Worm (Caenorhabditis elegans) whole organism, L2 larva: ENCODE measurements around the gene clk-2.

Experiments
- C34F6.9 ChIP-seq: fragments of 150-350 bp; optimal IDR thresholded peaks from 2 replicates; lab custom pipeline; 2014; ENCODE audit warnings: missing biosample characterization, missing genetic modification characterization
- F13H6.1 ChIP-seq: sonication (generic microtip); optimal IDR thresholded peaks from 2 replicates; lab custom pipeline; 2016; ENCODE audit warnings: missing genetic modification characterization, missing compliant biosample characterization
- Y55F3AM.14 ChIP-seq: fragments of 200-800 bp; sonication (Bioruptor generic); optimal IDR thresholded peaks from 2 replicates; lab custom pipeline; 2018; ENCODE audit warnings: mild to moderate bottlenecking, missing genetic modification characterization, missing compliant biosample characterization
- ZK546.5 ChIP-seq: sonication (generic microtip); optimal IDR thresholded peaks from 2 replicates; lab custom pipeline; 2017; ENCODE audit warnings: missing biosample characterization, missing genetic modification characterization
- alr-1 ChIP-seq: fragments of 150-350 bp; optimal IDR thresholded peaks from 2 replicates; lab custom pipeline; 2014; ENCODE audit warnings: missing biosample characterization, missing genetic modification characterization
- aly-2 ChIP-seq: fragments of 150-350 bp; optimal IDR thresholded peaks from 2 replicates; lab custom pipeline; 2014; ENCODE audit warnings: missing biosample characterization, missing genetic modification characterization
- blmp-1 ChIP-seq: sonication (generic microtip); optimal IDR thresholded peaks from 2 replicates; lab custom pipeline; 2017; ENCODE audit warnings: missing genetic modification characterization, mild to moderate bottlenecking, missing compliant biosample characterization, antibody characterized with exemption, moderate library complexity; ENCODE audit not compliant: insufficient read depth
- ceh-16 ChIP-seq: fragments of 150-350 bp; optimal IDR thresholded peaks from 2 replicates; lab custom pipeline; 2014; ENCODE audit warnings: missing biosample characterization, missing genetic modification characterization
- crh-2 ChIP-seq: sonication (generic microtip); optimal IDR thresholded peaks from 2 replicates; lab custom pipeline; 2017; ENCODE audit warnings: missing biosample characterization, missing genetic modification characterization
- egl-27 ChIP-seq: sonication (generic microtip); optimal IDR thresholded peaks from 3 replicates; lab custom pipeline; 2017; ENCODE audit warnings: missing biosample characterization, missing genetic modification reagents, missing genetic modification characterization
- elt-1 ChIP-seq: fragments of 150-350 bp; optimal IDR thresholded peaks from 2 replicates; lab custom pipeline; 2014; ENCODE audit warnings: missing biosample characterization, missing genetic modification characterization
- elt-3 ChIP-seq: sonication (generic microtip); optimal IDR thresholded peaks from 2 replicates; lab custom pipeline; 2017; ENCODE audit warnings: missing biosample characterization, missing genetic modification characterization
- fos-1 ChIP-seq: fragments of 150-350 bp; optimal IDR thresholded peaks from 2 replicates; lab custom pipeline; 2014; ENCODE audit warnings: missing biosample characterization, missing genetic modification characterization
- gmeb-1 ChIP-seq: fragments of 150-350 bp; optimal IDR thresholded peaks from 2 replicates; lab custom pipeline; 2014; ENCODE audit warnings: missing biosample characterization, missing genetic modification characterization
- lsy-2 ChIP-seq, 2 experiments: fragments of 150-350 bp in 1 of 2; sonication (generic microtip) in 1 of 2; optimal IDR thresholded peaks; 2 replicates each; lab custom pipeline; 2014 to 2017; ENCODE audit warnings: missing biosample characterization in 2 of 2, missing genetic modification characterization in 2 of 2
- mab-5 ChIP-seq: fragments of 150-350 bp; optimal IDR thresholded peaks from 2 replicates; lab custom pipeline; 2014; ENCODE audit warnings: missing biosample characterization, missing genetic modification characterization
- mbf-1 ChIP-seq: sonication (generic microtip); optimal IDR thresholded peaks from 2 replicates; lab custom pipeline; 2017; ENCODE audit warnings: missing biosample characterization, missing genetic modification characterization
- mdl-1 ChIP-seq, 2 experiments: fragments of 150-350 bp in 1 of 2; sonication (generic microtip) in 1 of 2; optimal IDR thresholded peaks; 2 replicates each; lab custom pipeline; 2017; ENCODE audit warnings: missing biosample characterization in 2 of 2, missing genetic modification characterization in 2 of 2
- nhr-10 ChIP-seq: sonication (generic microtip); optimal IDR thresholded peaks from 2 replicates; lab custom pipeline; 2017; ENCODE audit warnings: missing biosample characterization, missing genetic modification characterization
- nhr-11 ChIP-seq: fragments of 150-350 bp; optimal IDR thresholded peaks from 2 replicates; lab custom pipeline; 2014; ENCODE audit warnings: missing biosample characterization, missing genetic modification characterization
- nhr-12 ChIP-seq: fragments of 150-350 bp; optimal IDR thresholded peaks from 2 replicates; lab custom pipeline; 2014; ENCODE audit warnings: missing biosample characterization, missing genetic modification characterization
- nhr-21 ChIP-seq: fragments of 150-350 bp; optimal IDR thresholded peaks from 2 replicates; lab custom pipeline; 2014; ENCODE audit warnings: missing biosample characterization, missing genetic modification characterization
- nhr-23 ChIP-seq: fragments of 150-350 bp; optimal IDR thresholded peaks from 2 replicates; lab custom pipeline; 2014; ENCODE audit warnings: missing biosample characterization, missing genetic modification reagents, missing genetic modification characterization
- nhr-6 ChIP-seq: fragments of 150-350 bp; optimal IDR thresholded peaks from 2 replicates; lab custom pipeline; 2014; ENCODE audit warnings: missing biosample characterization, missing genetic modification characterization
- peb-1 ChIP-seq: fragments of 150-350 bp; optimal IDR thresholded peaks from 2 replicates; lab custom pipeline; 2014; ENCODE audit warnings: missing biosample characterization, missing genetic modification characterization
- sem-4 ChIP-seq: fragments of 150-350 bp; optimal IDR thresholded peaks from 2 replicates; lab custom pipeline; 2014; ENCODE audit warnings: missing biosample characterization, missing genetic modification reagents, missing genetic modification characterization
- skn-1 ChIP-seq: sonication (generic microtip); optimal IDR thresholded peaks from 2 replicates; lab custom pipeline; 2017; ENCODE audit warnings: missing biosample characterization, missing genetic modification characterization
- sma-3 ChIP-seq: sonication (generic microtip); optimal IDR thresholded peaks from 2 replicates; lab custom pipeline; 2016; ENCODE audit warnings: missing genetic modification reagents, missing genetic modification characterization, missing compliant biosample characterization
- sma-9 ChIP-seq, 2 experiments: fragments of 150-350 bp in 1 of 2; sonication (generic microtip) in 1 of 2; optimal IDR thresholded peaks; 2 replicates each; lab custom pipeline; 2014 to 2016; ENCODE audit warnings: missing genetic modification characterization in 2 of 2, mild to moderate bottlenecking in 1 of 2, missing biosample characterization in 1 of 2, missing compliant biosample characterization in 1 of 2, missing genetic modification reagents in 1 of 2, moderate library complexity in 1 of 2
- snpc-4 ChIP-seq: fragments of 150-350 bp; optimal IDR thresholded peaks from 2 replicates; lab custom pipeline; 2014; ENCODE audit warnings: missing biosample characterization, missing genetic modification characterization
- unc-62 ChIP-seq: fragments of 150-350 bp; optimal IDR thresholded peaks from 2 replicates; lab custom pipeline; 2014; ENCODE audit warnings: missing biosample characterization, missing genetic modification reagents, missing genetic modification characterization
- zag-1 ChIP-seq: fragments of 150-350 bp; optimal IDR thresholded peaks from 2 replicates; lab custom pipeline; 2014; ENCODE audit warnings: missing biosample characterization, missing genetic modification characterization
- ztf-1 ChIP-seq: fragments of 200-800 bp; sonication (Bioruptor generic); conservative IDR thresholded peaks from 2 replicates; pipeline ENCODE4 v1.3.6; 2022; ENCODE audit warnings: missing genetic modification characterization, missing compliant biosample characterization
- ztf-11 ChIP-seq: sonication (generic microtip); optimal IDR thresholded peaks from 2 replicates; lab custom pipeline; 2017; ENCODE audit warnings: missing biosample characterization, missing genetic modification characterization
- ztf-4 ChIP-seq: fragments of 150-350 bp; optimal IDR thresholded peaks from 2 replicates; lab custom pipeline; 2014; ENCODE audit warnings: missing biosample characterization, missing genetic modification characterization

clk-2 gene

ce11 chrIII:7498346-7498745 lies 20.0 kb downstream of the clk-2 start (continued):
- no peak for TF ChIP-seq mbf-1 (tag; lab: Kevin White, UChicago)
- peak; percentile 76 to 90 for TF ChIP-seq lsy-2 (tag; optimal IDR thresholded peaks at IDR 0.05; lab: Kevin White, UChicago)
- peak; percentile 65 for TF ChIP-seq zag-1 (tag; lab: Kevin White, UChicago)
- TF ChIP-seq blmp-1 (tag; lab: Kevin White, UChicago): peak; percentile 54
- TF ChIP-seq ztf-1: no peak
- TF ChIP-seq mdl-1 (tag; optimal IDR thresholded peaks at IDR 0.05; lab: Kevin White, UChicago): peak; percentile 54 to 87
- TF ChIP-seq sma-9 (GFP tag; optimal IDR thresholded peaks at IDR 0.05; lab: Kevin White, UChicago): peak; percentile 77
- TF ChIP-seq sma-9 (tag; optimal IDR thresholded peaks at IDR 0.05; lab: Kevin White, UChicago): no peak
- no peak for TF ChIP-seq elt-3 (tag; lab: Kevin White, UChicago)
- TF ChIP-seq unc-62 (GFP tag; lab: Kevin White, UChicago): no peak
- peak; percentile 96 for TF ChIP-seq gmeb-1 (tag; lab: Kevin White, UChicago)
- TF ChIP-seq ztf-11 (tag; lab: Kevin White, UChicago): no peak
- TF ChIP-seq sem-4 (tag; lab: Kevin White, UChicago): peak; percentile 61
- TF ChIP-seq egl-27: peak; percentile 64
- TF ChIP-seq ZK546.5 (tag; lab: Kevin White, UChicago): peak; percentile 14
- peak; percentile 84 for TF ChIP-seq F13H6.1 (tag; lab: Kevin White, UChicago)
- no peak for TF ChIP-seq skn-1 (tag; lab: Kevin White, UChicago)
- TF ChIP-seq alr-1: no peak
- peak; percentile 70 for TF ChIP-seq ztf-4
- TF ChIP-seq crh-2: peak; percentile 89
- TF ChIP-seq nhr-10: no peak

DNA sequence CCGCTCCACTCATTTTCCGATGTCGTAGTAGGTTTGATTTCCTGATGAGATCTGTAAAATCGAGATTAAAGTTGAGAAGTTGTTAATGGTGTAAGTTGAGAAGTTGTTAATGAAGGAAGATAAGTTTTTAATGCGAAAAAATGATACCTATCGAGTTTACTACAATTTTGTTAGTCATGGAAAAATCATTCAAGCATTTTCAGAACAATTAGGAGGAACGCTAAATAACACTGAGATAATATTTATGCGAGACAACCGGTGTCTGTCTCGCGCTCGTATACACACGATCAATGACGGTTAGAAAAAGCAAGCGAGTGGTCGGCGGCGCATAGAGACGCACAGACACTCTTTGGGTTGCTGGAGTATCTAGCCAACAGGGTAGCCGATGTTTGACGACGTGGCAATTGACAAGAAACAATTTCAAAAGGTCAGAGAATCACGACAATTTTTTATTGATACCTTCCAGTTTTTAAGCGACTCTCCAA lies 20.5 kb downstream of the clk-2 start, which contains the start of gene cgh-1:
cgh-1 (minus strand) TSS at position 51 of the 485 bp plus-strand sequence.
- TF ChIP-seq lsy-2 (tag; optimal IDR thresholded peaks at IDR 0.05; lab: Kevin White, UChicago): no peak
- no peak for TF ChIP-seq fos-1 (tag; lab: Kevin White, UChicago)
- TF ChIP-seq crh-2: no peak
- TF ChIP-seq zag-1 (tag; lab: Kevin White, UChicago): no peak
- TF ChIP-seq mab-5 (tag; lab: Kevin White, UChicago): no peak
- TF ChIP-seq nhr-10: no peak
- no peak for TF ChIP-seq nhr-11 (tag; lab: Kevin White, UChicago)
- no peak for TF ChIP-seq sma-3
- no peak for TF ChIP-seq skn-1 (tag; lab: Kevin White, UChicago)
- TF ChIP-seq sem-4 (tag; lab: Kevin White, UChicago): no peak
- no peak for TF ChIP-seq Y55F3AM.14 (GFP tag; lab: Kevin White, UChicago)
- TF ChIP-seq nhr-6 (tag; lab: Kevin White, UChicago): no peak
- TF ChIP-seq ceh-16: no peak
- no peak for TF ChIP-seq unc-62 (GFP tag; lab: Kevin White, UChicago)
- no peak for TF ChIP-seq C34F6.9
- no peak for TF ChIP-seq snpc-4 (tag; lab: Kevin White, UChicago)
- no peak for TF ChIP-seq alr-1
- no peak for TF ChIP-seq nhr-21 (tag; lab: Kevin White, UChicago)
- TF ChIP-seq nhr-12 (tag; lab: Kevin White, UChicago): no peak

ce11 chrIII:7495616-7496146 lies 22.6 kb downstream of the clk-2 start:
- no peak for TF ChIP-seq nhr-23 (tag; lab: Kevin White, UChicago)
- no peak for TF ChIP-seq peb-1 (tag; lab: Kevin White, UChicago)
- no peak for TF ChIP-seq ceh-16
- no peak for TF ChIP-seq alr-1
- no peak for TF ChIP-seq nhr-10
- TF ChIP-seq aly-2: no peak
- no peak for TF ChIP-seq lsy-2 (tag; optimal IDR thresholded peaks at IDR 0.05; lab: Kevin White, UChicago)

DNA sequence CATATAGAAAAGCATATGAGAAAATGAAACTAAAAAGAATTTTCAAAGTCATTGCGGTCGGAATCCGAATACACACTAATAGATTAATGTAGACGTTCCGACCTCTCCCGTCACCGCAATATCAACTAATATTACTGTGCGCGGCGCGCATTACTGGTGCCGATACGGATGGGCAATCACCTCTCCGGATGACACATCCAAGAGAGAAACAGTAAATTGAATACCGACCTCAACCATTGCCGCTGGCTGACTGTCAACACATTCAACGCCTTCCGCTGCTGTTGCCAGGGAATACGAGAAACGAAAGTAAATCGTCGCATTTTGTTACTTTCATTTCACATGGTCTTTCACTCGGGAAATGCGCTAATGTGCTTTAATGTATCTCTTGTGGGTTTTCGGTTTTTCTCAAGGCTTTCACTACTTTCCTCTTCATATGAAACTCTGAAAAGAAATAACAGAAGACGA lies 23.4 kb downstream of the clk-2 start:
- peak; percentile 53 for TF ChIP-seq blmp-1 (tag; lab: Kevin White, UChicago)
- TF ChIP-seq ztf-11 (tag; lab: Kevin White, UChicago): no peak
- no peak for TF ChIP-seq ztf-4

ce11 chrIII:7491931-7492330 lies 26.4 kb downstream of the clk-2 start:
- peak; percentile 1 for TF ChIP-seq nhr-21 (tag; lab: Kevin White, UChicago)
- TF ChIP-seq elt-1 (tag; lab: Kevin White, UChicago): no peak
